Fruit fly (Drosophila melanogaster) ovary, adult (tissue): ENCODE data around the gene mab-21.

Source experiments
- CG17801 ChIP-seq: fragments of 200-800 bp; optimal IDR thresholded peaks from 2 replicates; lab custom pipeline; 2019; ENCODE audit warnings: missing biosample characterization, mild to moderate bottlenecking, missing genetic modification characterization, moderate library complexity; ENCODE audit not compliant: partially characterized antibody

Gene mab-21

dm6 chrX:5983390-5983789 is 29.6 kb downstream of the mab-21 start:
- no peak for TF ChIP-seq CG17801 (GFP tag; lab: Kevin White, UChicago)

dm6 chrX:5981410-5981809 is 31.6 kb downstream of the mab-21 start:
- no peak for TF ChIP-seq CG17801 (GFP tag; lab: Kevin White, UChicago)

dm6 chrX:5980883-5981282 is 32.1 kb downstream of the mab-21 start:
- TF ChIP-seq CG17801 (GFP tag; lab: Kevin White, UChicago): no peak

- TF ChIP-seq CG17801 (GFP tag; lab: Kevin White, UChicago): no peak
Measured at dm6 chrX:5977769-5978168, 35.2 kb downstream of the mab-21 start.

dm6 chrX:5977113-5977512 is 35.9 kb downstream of the mab-21 start:
- TF ChIP-seq CG17801 (GFP tag; lab: Kevin White, UChicago): no peak

dm6 chrX:5974358-5975143 is 38.4 kb downstream of the mab-21 start:
- no peak for TF ChIP-seq CG17801 (GFP tag; lab: Kevin White, UChicago)

- TF ChIP-seq CG17801 (GFP tag; lab: Kevin White, UChicago): no peak
Measured at dm6 chrX:5973389-5974025, 39.5 kb downstream of the mab-21 start.

dm6 chrX:5972030-5972429 is 41.0 kb downstream of the mab-21 start:
- TF ChIP-seq CG17801 (GFP tag; lab: Kevin White, UChicago): no peak

- no peak for TF ChIP-seq CG17801 (GFP tag; lab: Kevin White, UChicago)
Measured at dm6 chrX:5970666-5971057, 42.3 kb downstream of the mab-21 start.

- no peak for TF ChIP-seq CG17801 (GFP tag; lab: Kevin White, UChicago)
Measured at dm6 chrX:5969860-5970665, 42.9 kb downstream of the mab-21 start.

dm6 chrX:5968094-5968723 is 44.8 kb downstream of the mab-21 start:
- no peak for TF ChIP-seq CG17801 (GFP tag; lab: Kevin White, UChicago)

dm6 chrX:5965517-5966397 is 47.2 kb downstream of the mab-21 start, which contains the start of gene Grip:
TSS of gene Grip (plus strand) at chrX:5966279.
- TF ChIP-seq CG17801 (GFP tag; lab: Kevin White, UChicago): no peak

- TF ChIP-seq CG17801 (GFP tag; lab: Kevin White, UChicago): no peak
Measured at dm6 chrX:5964169-5964686, 48.8 kb downstream of the mab-21 start.
